Worm (Caenorhabditis elegans) whole organism, L2 larva: ENCODE measurements around the gene uig-1.
A peak's percentile ranks its signal among the peaks of the same experiment; 100 is the strongest.

Experiments used
- C34F6.9 ChIP-seq: fragments of 150-350 bp; optimal IDR thresholded peaks from 2 replicates; lab custom pipeline; 2014; ENCODE audit warnings: missing biosample characterization, missing genetic modification characterization
- F13H6.1 ChIP-seq: sonication (generic microtip); optimal IDR thresholded peaks from 2 replicates; lab custom pipeline; 2016; ENCODE audit warnings: missing genetic modification characterization, missing compliant biosample characterization
- R02D3.7 ChIP-seq: fragments of 150-350 bp; optimal IDR thresholded peaks from 2 replicates; lab custom pipeline; 2014; ENCODE audit warnings: missing biosample characterization, missing genetic modification characterization
- Y55F3AM.14 ChIP-seq: fragments of 200-800 bp; sonication (Bioruptor generic); optimal IDR thresholded peaks from 2 replicates; lab custom pipeline; 2018; ENCODE audit warnings: mild to moderate bottlenecking, missing genetic modification characterization, missing compliant biosample characterization
- alr-1 ChIP-seq: fragments of 150-350 bp; optimal IDR thresholded peaks from 2 replicates; lab custom pipeline; 2014; ENCODE audit warnings: missing biosample characterization, missing genetic modification characterization
- aly-2 ChIP-seq: fragments of 150-350 bp; optimal IDR thresholded peaks from 2 replicates; lab custom pipeline; 2014; ENCODE audit warnings: missing biosample characterization, missing genetic modification characterization
- ama-1 ChIP-seq: fragments of 150-350 bp; optimal IDR thresholded peaks from 2 replicates; lab custom pipeline; 2018; ENCODE audit warnings: inconsistent platforms
- ceh-82 ChIP-seq: fragments of 150-350 bp; optimal IDR thresholded peaks from 2 replicates; lab custom pipeline; 2014; ENCODE audit warnings: missing biosample characterization, missing genetic modification characterization
- crh-2 ChIP-seq: sonication (generic microtip); optimal IDR thresholded peaks from 2 replicates; lab custom pipeline; 2017; ENCODE audit warnings: missing biosample characterization, missing genetic modification characterization
- dmd-4 ChIP-seq: sonication (generic microtip); optimal IDR thresholded peaks from 2 replicates; lab custom pipeline; 2017; ENCODE audit warnings: missing biosample characterization, missing genetic modification characterization
- egl-27 ChIP-seq: sonication (generic microtip); optimal IDR thresholded peaks from 3 replicates; lab custom pipeline; 2017; ENCODE audit warnings: missing biosample characterization, missing genetic modification reagents, missing genetic modification characterization
- elt-3 ChIP-seq: sonication (generic microtip); optimal IDR thresholded peaks from 2 replicates; lab custom pipeline; 2017; ENCODE audit warnings: missing biosample characterization, missing genetic modification characterization
- fos-1 ChIP-seq: fragments of 150-350 bp; optimal IDR thresholded peaks from 2 replicates; lab custom pipeline; 2014; ENCODE audit warnings: missing biosample characterization, missing genetic modification characterization
- gmeb-1 ChIP-seq: fragments of 150-350 bp; optimal IDR thresholded peaks from 2 replicates; lab custom pipeline; 2014; ENCODE audit warnings: missing biosample characterization, missing genetic modification characterization
- lsy-2 ChIP-seq, 2 experiments: fragments of 150-350 bp in 1 of 2; sonication (generic microtip) in 1 of 2; optimal IDR thresholded peaks; 2 replicates each; lab custom pipeline; 2014 to 2017; ENCODE audit warnings: missing biosample characterization in 2 of 2, missing genetic modification characterization in 2 of 2
- mab-5 ChIP-seq: fragments of 150-350 bp; optimal IDR thresholded peaks from 2 replicates; lab custom pipeline; 2014; ENCODE audit warnings: missing biosample characterization, missing genetic modification characterization
- mbf-1 ChIP-seq: sonication (generic microtip); optimal IDR thresholded peaks from 2 replicates; lab custom pipeline; 2017; ENCODE audit warnings: missing biosample characterization, missing genetic modification characterization
- mdl-1 ChIP-seq, 2 experiments: fragments of 150-350 bp in 1 of 2; sonication (generic microtip) in 1 of 2; optimal IDR thresholded peaks; 2 replicates each; lab custom pipeline; 2017; ENCODE audit warnings: missing biosample characterization in 2 of 2, missing genetic modification characterization in 2 of 2
- nhr-10 ChIP-seq: sonication (generic microtip); optimal IDR thresholded peaks from 2 replicates; lab custom pipeline; 2017; ENCODE audit warnings: missing biosample characterization, missing genetic modification characterization
- nhr-11 ChIP-seq: fragments of 150-350 bp; optimal IDR thresholded peaks from 2 replicates; lab custom pipeline; 2014; ENCODE audit warnings: missing biosample characterization, missing genetic modification characterization
- nhr-129 ChIP-seq: fragments of 150-350 bp; optimal IDR thresholded peaks from 2 replicates; lab custom pipeline; 2014; ENCODE audit warnings: missing biosample characterization, missing genetic modification characterization
- nhr-21 ChIP-seq: fragments of 150-350 bp; optimal IDR thresholded peaks from 2 replicates; lab custom pipeline; 2014; ENCODE audit warnings: missing biosample characterization, missing genetic modification characterization
- nhr-25 ChIP-seq: fragments of 150-350 bp; sonication (generic microtip); optimal IDR thresholded peaks from 3 replicates; lab custom pipeline; 2014; ENCODE audit warnings: missing biosample characterization, missing genetic modification characterization
- nhr-6 ChIP-seq: fragments of 150-350 bp; optimal IDR thresholded peaks from 2 replicates; lab custom pipeline; 2014; ENCODE audit warnings: missing biosample characterization, missing genetic modification characterization
- peb-1 ChIP-seq: fragments of 150-350 bp; optimal IDR thresholded peaks from 2 replicates; lab custom pipeline; 2014; ENCODE audit warnings: missing biosample characterization, missing genetic modification characterization
- skn-1 ChIP-seq: sonication (generic microtip); optimal IDR thresholded peaks from 2 replicates; lab custom pipeline; 2017; ENCODE audit warnings: missing biosample characterization, missing genetic modification characterization
- sma-3 ChIP-seq: sonication (generic microtip); optimal IDR thresholded peaks from 2 replicates; lab custom pipeline; 2016; ENCODE audit warnings: missing genetic modification reagents, missing genetic modification characterization, missing compliant biosample characterization
- sma-9 ChIP-seq, 2 experiments: fragments of 150-350 bp in 1 of 2; sonication (generic microtip) in 1 of 2; optimal IDR thresholded peaks; 2 replicates each; lab custom pipeline; 2014 to 2016; ENCODE audit warnings: missing genetic modification characterization in 2 of 2, mild to moderate bottlenecking in 1 of 2, missing biosample characterization in 1 of 2, missing compliant biosample characterization in 1 of 2, missing genetic modification reagents in 1 of 2, moderate library complexity in 1 of 2
- snpc-4 ChIP-seq: fragments of 150-350 bp; optimal IDR thresholded peaks from 2 replicates; lab custom pipeline; 2014; ENCODE audit warnings: missing biosample characterization, missing genetic modification characterization
- unc-39 ChIP-seq: fragments of 150-350 bp; optimal IDR thresholded peaks from 2 replicates; lab custom pipeline; 2014; ENCODE audit warnings: missing biosample characterization, missing genetic modification characterization
- unc-55 ChIP-seq: fragments of 150-350 bp; sonication (generic microtip); optimal IDR thresholded peaks from 3 replicates; lab custom pipeline; 2014; ENCODE audit warnings: missing biosample characterization, missing genetic modification reagents, missing genetic modification characterization
- ztf-1 ChIP-seq: fragments of 200-800 bp; sonication (Bioruptor generic); conservative IDR thresholded peaks from 2 replicates; pipeline ENCODE4 v1.3.6; 2022; ENCODE audit warnings: missing genetic modification characterization, missing compliant biosample characterization

The uig-1 gene

ce11 chrV:13299398-13299797 lies 3.6 kb upstream of the uig-1 start:
- TF ChIP-seq fos-1 (tag; lab: Kevin White, UChicago) (no peak), sma-3 (GFP tag; lab: Kevin White, UChicago) (no peak), skn-1 (tag; lab: Kevin White, UChicago) (no peak), crh-2 (tag; lab: Kevin White, UChicago) (no peak), ztf-1 (GFP tag; lab: Robert Waterston, UW) (no peak), R02D3.7 (tag; lab: Kevin White, UChicago) (no peak), mdl-1 (tag; optimal IDR thresholded peaks at IDR 0.05; lab: Kevin White, UChicago) (no peak), lsy-2 (tag; optimal IDR thresholded peaks at IDR 0.05; lab: Kevin White, UChicago) (no peak), gmeb-1 (tag; lab: Kevin White, UChicago) (no peak), peb-1 (tag; lab: Kevin White, UChicago) (no peak), unc-55 (GFP tag; lab: Kevin White, UChicago) (no peak), unc-39 (tag; lab: Kevin White, UChicago) (no peak)
- TF ChIP-seq, all 48 proteins: peak for 0

ce11 chrV:13298706-13299105 lies 2.9 kb upstream of the uig-1 start:
- TF ChIP-seq unc-39 (tag; lab: Kevin White, UChicago), result no peak
- no peak for TF ChIP-seq sma-9 (GFP tag; optimal IDR thresholded peaks at IDR 0.05; lab: Kevin White, UChicago)
- TF ChIP-seq sma-9 (tag; optimal IDR thresholded peaks at IDR 0.05; lab: Kevin White, UChicago), result no peak
- TF ChIP-seq nhr-129, result peak; percentile 56
- TF ChIP-seq, all 48 proteins: peak for 1

- no peak for TF ChIP-seq ama-1 (lab: Kevin White, UChicago)
- TF ChIP-seq nhr-21 (tag; lab: Kevin White, UChicago), result no peak
- no peak for TF ChIP-seq ztf-1 (GFP tag; lab: Robert Waterston, UW)
- TF ChIP-seq nhr-11 (tag; lab: Kevin White, UChicago), result no peak
- TF ChIP-seq ceh-82 (tag; lab: Kevin White, UChicago), result no peak
- no peak for TF ChIP-seq egl-27 (tag; lab: Kevin White, UChicago)
- TF ChIP-seq mbf-1, result no peak
- no peak for TF ChIP-seq elt-3 (tag; lab: Kevin White, UChicago)
- TF ChIP-seq mdl-1 (tag; optimal IDR thresholded peaks at IDR 0.05; lab: Kevin White, UChicago), result no peak
- no peak for TF ChIP-seq mab-5 (tag; lab: Kevin White, UChicago)
- no peak for TF ChIP-seq peb-1 (tag; lab: Kevin White, UChicago)
- TF ChIP-seq lsy-2 (tag; optimal IDR thresholded peaks at IDR 0.05; lab: Kevin White, UChicago), result no peak
- TF ChIP-seq Y55F3AM.14 (GFP tag; lab: Kevin White, UChicago), result no peak
- TF ChIP-seq, all 48 proteins: peak for 0
These were observed 1.4 kb upstream of the uig-1 start, which contains the start of gene C26E1.1 for ce11 chrV:13297220-13297619. Gene C26E1.1 (plus strand): TSS chrV:13297520.

- TF ChIP-seq ceh-82 (tag; lab: Kevin White, UChicago) (no peak), mbf-1 (no peak), mdl-1 (tag; optimal IDR thresholded peaks at IDR 0.05; lab: Kevin White, UChicago) (no peak), nhr-6 (no peak), F13H6.1 (tag; lab: Kevin White, UChicago) (no peak)
These were observed 1.3 kb downstream of the uig-1 start for ce11 chrV:13294507-13294906.

- TF ChIP-seq lsy-2 (tag; optimal IDR thresholded peaks at IDR 0.05; lab: Kevin White, UChicago) (peak in 1 of 2 experiments; percentile 17), mab-5 (tag; lab: Kevin White, UChicago) (peak; percentile 6), nhr-129 (peak; percentile 1), aly-2 (tag; lab: Kevin White, UChicago) (no peak), ama-1 (lab: Kevin White, UChicago) (no peak), C34F6.9 (peak; percentile 8), F13H6.1 (tag; lab: Kevin White, UChicago) (peak; percentile 37), dmd-4 (tag; lab: Kevin White, UChicago) (no peak)
These were observed 6.9 kb downstream of the uig-1 start for ce11 chrV:13288881-13289280.

ce11 chrV:13286525-13286924 lies 9.3 kb downstream of the uig-1 start:
- TF ChIP-seq snpc-4 (tag; lab: Kevin White, UChicago) (no peak), nhr-10 (tag; lab: Kevin White, UChicago) (no peak), unc-55 (GFP tag; lab: Kevin White, UChicago) (no peak), nhr-11 (tag; lab: Kevin White, UChicago) (no peak), gmeb-1 (tag; lab: Kevin White, UChicago) (no peak), alr-1 (no peak), mdl-1 (tag; optimal IDR thresholded peaks at IDR 0.05; lab: Kevin White, UChicago) (no peak), nhr-25 (tag; lab: Kevin White, UChicago) (no peak), sma-3 (GFP tag; lab: Kevin White, UChicago) (no peak), unc-39 (tag; lab: Kevin White, UChicago) (no peak)
